Fruit fly (Drosophila melanogaster): ENCODE data around the gene Arv1.

The Arv1 gene

DNA sequence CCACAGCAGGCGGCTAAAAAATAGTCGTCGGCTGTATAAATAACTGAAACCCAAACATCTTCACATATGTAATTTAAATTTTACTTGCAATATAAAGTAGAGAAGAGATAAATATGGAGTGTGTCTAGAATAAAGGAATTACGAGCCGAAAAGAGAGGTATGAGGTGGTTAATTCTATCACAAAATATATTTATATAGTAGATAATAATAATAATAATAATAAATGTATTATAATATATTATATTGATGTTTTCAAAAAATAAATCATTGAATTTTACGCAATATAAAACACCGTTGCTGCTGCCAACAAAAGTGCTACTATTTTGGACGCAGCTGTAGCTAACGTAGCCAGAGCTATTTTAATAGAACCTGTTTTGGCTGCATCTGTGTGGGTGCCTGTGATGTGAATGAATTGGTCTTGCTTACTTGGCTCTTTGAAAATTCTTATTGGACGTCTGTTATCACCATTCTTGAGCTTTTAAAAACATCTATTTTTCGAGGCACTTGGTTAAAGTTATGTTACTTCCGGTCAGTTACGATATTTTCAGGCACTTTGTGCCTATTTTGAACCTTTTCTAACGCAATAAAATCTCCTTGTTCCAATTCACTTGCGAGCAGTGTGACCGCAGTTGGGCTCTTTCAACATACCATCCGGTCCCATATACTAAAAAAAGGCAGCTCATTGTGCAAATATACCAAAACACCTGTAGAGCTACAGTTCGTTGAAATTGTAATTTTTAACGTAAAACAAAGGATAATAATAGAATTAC is 32.1 kb downstream of the Arv1 start, which contains the start of gene Hr78 (continued):
- TF ChIP-seq CG1621 (tag; optimal IDR thresholded peaks at IDR 0.05) (peak; percentile 36), topi (GFP tag; optimal IDR thresholded peaks at IDR 0.05) (peak; percentile 45), svp (GFP tag) (no peak), Sox14 (GFP tag; optimal IDR thresholded peaks at IDR 0.05) (peak; percentile 85), CG10669 (GFP tag; optimal IDR thresholded peaks at IDR 0.05) (peak; percentile 73), CG6808 (GFP tag; optimal IDR thresholded peaks at IDR 0.05) (peak; percentile 80), CG31627 (GFP tag; optimal IDR thresholded peaks at IDR 0.05) (peak; percentile 2), Hr4 (GFP tag; optimal IDR thresholded peaks at IDR 0.05) (no peak), Eip93F (GFP tag; optimal IDR thresholded peaks at IDR 0.05) (no peak), CG10631 (GFP tag; optimal IDR thresholded peaks at IDR 0.05) (peak; percentile 83)

DNA sequence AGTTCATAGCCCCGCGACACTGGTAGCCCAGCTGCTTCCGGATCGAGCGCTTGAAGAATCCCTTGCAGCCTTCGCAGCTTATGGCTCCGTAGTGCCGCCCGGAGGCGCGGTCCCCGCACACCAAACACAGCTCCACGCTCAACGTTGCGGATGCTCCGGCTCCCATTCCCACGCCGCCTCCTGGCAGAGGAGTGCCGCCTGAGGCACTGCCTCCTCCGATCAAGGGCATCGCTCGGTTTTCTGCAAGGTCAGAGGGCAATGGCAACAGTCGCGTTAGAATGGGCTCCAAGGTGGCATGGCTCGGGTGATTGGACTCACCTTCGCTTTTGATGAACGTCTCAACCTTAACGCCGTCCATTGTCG is 32.6 kb downstream of the Arv1 start:
- TF ChIP-seq dsx (GFP tag; optimal IDR thresholded peaks at IDR 0.05; ENCODE audit: poor library complexity, severe bottlenecking) (no peak), topi (GFP tag; optimal IDR thresholded peaks at IDR 0.05) (no peak), Gug (GFP tag; IDR thresholded peaks at IDR 0.05) (no peak), CG3919 (GFP tag; optimal IDR thresholded peaks at IDR 0.05) (no peak)

DNA sequence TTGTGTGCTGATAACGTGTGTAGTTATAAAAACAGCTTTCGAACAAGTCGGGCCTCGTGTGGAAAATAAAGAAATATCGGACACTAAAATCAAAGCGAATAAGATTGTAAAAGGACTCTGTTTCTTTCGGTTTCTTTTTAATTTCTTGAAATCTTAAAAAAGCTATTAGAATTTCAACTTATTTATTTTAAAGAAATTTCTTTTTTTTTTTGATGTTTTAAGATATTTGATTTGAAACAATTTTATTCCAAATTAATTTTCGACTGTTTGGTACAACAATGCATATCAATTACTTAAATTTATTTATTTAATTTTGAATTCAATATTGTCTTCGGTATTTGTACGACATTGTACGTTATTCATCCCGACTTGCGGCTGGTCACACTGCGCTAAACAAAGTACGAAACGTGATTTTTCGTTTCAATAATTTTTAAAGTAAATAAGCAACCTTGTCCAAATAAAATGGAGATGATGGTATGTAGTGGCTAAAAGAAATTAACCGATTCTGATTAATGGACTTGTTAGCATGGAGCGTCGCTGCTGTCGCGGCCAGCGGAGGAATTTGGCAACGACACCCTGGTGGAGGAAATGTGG is 36.3 kb downstream of the Arv1 start, which contains the start of the genes CG7202 and CG7519:
CG7202 (minus strand) TSS at position 51 of the 594 bp plus-strand sequence.
CG7519 (plus strand) TSS at position 361 of the 594 bp plus-strand sequence.
- no peak for TF ChIP-seq achi (GFP tag; optimal IDR thresholded peaks at IDR 0.05)
- TF ChIP-seq dsx (GFP tag; optimal IDR thresholded peaks at IDR 0.05; ENCODE audit: poor library complexity, severe bottlenecking) = peak; percentile 90
- peak; percentile 77 for TF ChIP-seq fkh (GFP tag; optimal IDR thresholded peaks at IDR 0.05)

DNA sequence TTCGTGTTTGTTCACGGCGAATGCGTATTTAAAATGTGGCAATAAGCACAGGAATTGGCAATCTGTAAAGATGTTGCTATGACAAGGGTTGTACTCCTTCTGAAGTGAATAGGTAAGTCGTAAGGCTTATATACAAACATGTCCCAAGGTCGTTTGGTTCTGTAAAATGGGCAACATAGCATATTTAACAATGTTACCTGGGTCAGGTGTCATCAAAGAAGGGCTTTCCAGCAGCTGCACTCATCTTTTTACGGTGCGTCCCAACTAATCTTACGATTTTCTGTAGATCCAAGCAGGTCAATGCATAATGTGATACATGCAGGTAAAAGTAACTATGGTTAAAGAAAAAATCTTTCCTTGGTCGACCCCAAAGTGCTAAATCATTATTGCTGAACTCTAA is 38.6 kb downstream of the Arv1 start, which contains the start of gene Neu2:
Neu2 (minus strand) TSS at position 101 of the 400 bp plus-strand sequence.
- TF ChIP-seq CG6808 (GFP tag; optimal IDR thresholded peaks at IDR 0.05) (no peak), pdm3 (GFP tag; optimal IDR thresholded peaks at IDR 0.05) (no peak), eg (GFP tag; IDR thresholded peaks at IDR 0.05) (no peak), CG11902 (GFP tag; optimal IDR thresholded peaks at IDR 0.05) (no peak), CG32006 (GFP tag; optimal IDR thresholded peaks at IDR 0.05) (no peak), Gug (GFP tag; IDR thresholded peaks at IDR 0.05) (no peak), Smox (GFP tag; optimal IDR thresholded peaks at IDR 0.05) (no peak), dac (GFP tag; optimal IDR thresholded peaks at IDR 0.05) (no peak), CG11294 (GFP tag; IDR thresholded peaks at IDR 0.05) (no peak), fkh (GFP tag; optimal IDR thresholded peaks at IDR 0.05) (no peak), Blimp-1 (GFP tag; optimal IDR thresholded peaks at IDR 0.05) (no peak), CG3919 (GFP tag; optimal IDR thresholded peaks at IDR 0.05) (no peak), CG11762 (GFP tag; optimal IDR thresholded peaks at IDR 0.05; ENCODE audit: insufficient read depth) (no peak)

DNA sequence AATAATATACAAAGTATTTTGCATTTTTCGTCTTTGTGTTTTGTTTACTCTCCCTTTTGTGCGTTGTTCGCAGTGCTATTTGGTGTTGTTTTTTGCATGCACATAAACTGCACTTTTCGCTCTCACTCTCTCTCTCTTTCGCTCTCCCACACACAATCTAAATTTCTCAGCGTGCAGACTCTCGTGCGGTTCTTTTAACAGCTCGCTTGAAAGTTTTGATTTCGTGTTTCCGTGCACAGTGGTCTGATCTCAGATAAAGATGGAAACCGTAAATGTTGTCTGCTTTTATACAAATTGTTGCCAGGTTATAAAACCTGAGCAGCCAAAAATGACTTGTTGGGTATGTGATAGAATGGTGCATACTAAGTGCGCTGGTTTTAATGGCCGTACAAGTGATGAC is 43.8 kb downstream of the Arv1 start:
- peak; percentile 40 for TF ChIP-seq dsx (GFP tag; optimal IDR thresholded peaks at IDR 0.05; ENCODE audit: poor library complexity, severe bottlenecking)
- peak; percentile 55; the same call in 1 of the 2 replicates for TF ChIP-seq CG15336 (GFP tag; IDR thresholded peaks at IDR 0.05)
- TF ChIP-seq CG6163 (GFP tag; IDR thresholded peaks at IDR 0.05) = peak; percentile 57; the same call in 2 of the 3 replicates
- TF ChIP-seq CG8119 (GFP tag; IDR thresholded peaks at IDR 0.05) = peak; percentile 55

DNA sequence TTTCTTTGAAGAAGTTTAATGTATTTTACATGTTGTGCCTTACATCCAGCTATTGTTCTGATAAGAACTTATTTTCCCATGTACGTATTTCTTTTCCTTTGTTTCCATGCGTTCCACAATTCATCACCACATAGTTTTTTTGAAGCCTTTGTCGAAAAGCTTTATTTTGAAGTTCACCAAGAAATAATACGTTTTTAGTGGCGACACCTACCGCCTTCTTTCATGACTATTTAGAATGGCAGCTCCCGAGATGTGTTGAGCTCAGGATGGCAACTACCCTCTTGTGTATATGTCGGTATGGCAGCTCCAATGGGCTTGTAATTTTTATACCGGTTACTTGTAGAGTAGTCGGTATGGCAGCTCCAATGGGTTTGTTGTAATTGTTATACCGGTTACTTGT is 45.3 kb downstream of the Arv1 start:
- TF ChIP-seq Hr38 (GFP tag; optimal IDR thresholded peaks at IDR 0.05) (no peak), CG31627 (GFP tag; optimal IDR thresholded peaks at IDR 0.05) (peak; percentile 2), dsx (GFP tag; optimal IDR thresholded peaks at IDR 0.05; ENCODE audit: poor library complexity, severe bottlenecking) (peak; percentile 2), cyc (GFP tag; optimal IDR thresholded peaks at IDR 0.05) (no peak), CG7368 (GFP tag; optimal IDR thresholded peaks at IDR 0.05) (no peak), Met (GFP tag; optimal IDR thresholded peaks at IDR 0.05) (no peak), Sox14 (GFP tag; optimal IDR thresholded peaks at IDR 0.05) (peak; percentile 56), lz (GFP tag; optimal IDR thresholded peaks at IDR 0.05) (no peak), CG6276 (GFP tag; optimal IDR thresholded peaks at IDR 0.05) (no peak), CG3032 (tag; optimal IDR thresholded peaks at IDR 0.05) (no peak), OdsH (GFP tag; optimal IDR thresholded peaks at IDR 0.05) (no peak), fd59A (GFP tag; optimal IDR thresholded peaks at IDR 0.05) (no peak)

All from whole organism, prepupa.